Worm (Caenorhabditis elegans) whole organism, late embryonic: ENCODE data around the gene C52E2.4.

Experiments
- F13H6.1 ChIP-seq: sonication (generic microtip); optimal IDR thresholded peaks from 2 replicates; lab custom pipeline; 2016; ENCODE audit warnings: missing genetic modification characterization, missing compliant biosample characterization
- K09A11.1 ChIP-seq: sonication (generic microtip); optimal IDR thresholded peaks from 2 replicates; lab custom pipeline; 2017; ENCODE audit warnings: antibody characterized with exemption, mild to moderate bottlenecking, missing genetic modification characterization, missing compliant biosample characterization; ENCODE audit not compliant: insufficient read depth
- T23F11.4 ChIP-seq: fragments of 200-800 bp; sonication (Bioruptor generic); optimal IDR thresholded peaks from 2 replicates; lab custom pipeline; 2018; ENCODE audit warnings: mild to moderate bottlenecking, missing genetic modification characterization, missing compliant biosample characterization
- Y22D7AL.16 ChIP-seq: sonication (generic microtip); optimal IDR thresholded peaks from 2 replicates; lab custom pipeline; 2016; ENCODE audit warnings: missing genetic modification characterization, missing compliant biosample characterization
- ahr-1 ChIP-seq: sonication (generic microtip); optimal IDR thresholded peaks from 2 replicates; lab custom pipeline; 2016; ENCODE audit warnings: missing genetic modification characterization, missing compliant biosample characterization
- ama-1 ChIP-seq: fragments of 150-350 bp; optimal IDR thresholded peaks from 2 replicates; lab custom pipeline; 2014
- ceh-18 ChIP-seq: sonication (generic microtip); optimal IDR thresholded peaks from 2 replicates; lab custom pipeline; 2016; ENCODE audit warnings: missing genetic modification characterization, missing compliant biosample characterization
- ceh-2 ChIP-seq: sonication (generic microtip); optimal IDR thresholded peaks from 2 replicates; lab custom pipeline; 2016; ENCODE audit warnings: missing genotype, missing genetic modification characterization, missing compliant biosample characterization
- ceh-22 ChIP-seq: sonication (generic microtip); optimal IDR thresholded peaks from 2 replicates; lab custom pipeline; 2017; ENCODE audit warnings: missing biosample characterization, missing genetic modification characterization
- ceh-24 ChIP-seq: sonication (generic microtip); optimal IDR thresholded peaks from 2 replicates; lab custom pipeline; 2016; ENCODE audit warnings: mild to moderate bottlenecking, missing genetic modification characterization, missing compliant biosample characterization
- ceh-30 ChIP-seq: fragments of 150-350 bp; optimal IDR thresholded peaks from 2 replicates; lab custom pipeline; 2014; ENCODE audit warnings: missing biosample characterization, missing genetic modification characterization
- ceh-31 ChIP-seq: sonication (generic microtip); optimal IDR thresholded peaks from 2 replicates; lab custom pipeline; 2016; ENCODE audit warnings: missing genetic modification characterization, missing compliant biosample characterization
- ceh-34 ChIP-seq: sonication (generic microtip); optimal IDR thresholded peaks from 2 replicates; lab custom pipeline; 2016; ENCODE audit warnings: mild to moderate bottlenecking, missing genetic modification characterization, missing compliant biosample characterization
- ceh-48 ChIP-seq: sonication (generic microtip); optimal IDR thresholded peaks from 2 replicates; lab custom pipeline; 2016; ENCODE audit warnings: missing genetic modification characterization, inconsistent platforms, missing compliant biosample characterization
- ceh-6 ChIP-seq: fragments of 200-800 bp; sonication (Bioruptor generic); optimal IDR thresholded peaks from 2 replicates; lab custom pipeline; 2018; ENCODE audit warnings: mild to moderate bottlenecking, missing genetic modification characterization, missing compliant biosample characterization
- ceh-9 ChIP-seq: sonication (generic microtip); optimal IDR thresholded peaks from 2 replicates; lab custom pipeline; 2016; ENCODE audit warnings: mild to moderate bottlenecking, missing genetic modification characterization, inconsistent platforms, missing compliant biosample characterization
- elt-2 ChIP-seq: sonication (generic microtip); optimal IDR thresholded peaks from 2 replicates; lab custom pipeline; 2016; ENCODE audit warnings: missing genetic modification reagents, missing genetic modification characterization, missing compliant biosample characterization
- elt-4 ChIP-seq: sonication (generic microtip); optimal IDR thresholded peaks from 2 replicates; lab custom pipeline; 2016; ENCODE audit warnings: missing genetic modification characterization, missing compliant biosample characterization
- ets-4 ChIP-seq: sonication (generic microtip); optimal IDR thresholded peaks from 2 replicates; lab custom pipeline; 2016; ENCODE audit warnings: missing genetic modification characterization, missing compliant biosample characterization
- eyg-1 ChIP-seq: sonication (generic microtip); optimal IDR thresholded peaks from 2 replicates; lab custom pipeline; 2016; ENCODE audit warnings: missing genotype, missing genetic modification characterization, missing compliant biosample characterization
- fax-1 ChIP-seq: sonication (generic microtip); optimal IDR thresholded peaks from 2 replicates; lab custom pipeline; 2016; ENCODE audit warnings: missing genotype, missing genetic modification characterization, missing compliant biosample characterization
- fkh-10 ChIP-seq: fragments of 150-350 bp; optimal IDR thresholded peaks from 2 replicates; lab custom pipeline; 2014; ENCODE audit warnings: missing biosample characterization, missing genetic modification reagents, missing genetic modification characterization
- hlh-13 ChIP-seq: fragments of 200-800 bp; sonication (Bioruptor generic); optimal IDR thresholded peaks from 2 replicates; lab custom pipeline; 2018; ENCODE audit warnings: mild to moderate bottlenecking, missing genetic modification characterization, missing compliant biosample characterization
- hlh-15 ChIP-seq: sonication (generic microtip); optimal IDR thresholded peaks from 2 replicates; lab custom pipeline; 2016; ENCODE audit warnings: missing genetic modification characterization, missing compliant biosample characterization
- hlh-30 ChIP-seq: sonication (generic microtip); optimal IDR thresholded peaks from 2 replicates; lab custom pipeline; 2017; ENCODE audit warnings: antibody characterized with exemption, missing genetic modification characterization, missing compliant biosample characterization; ENCODE audit not compliant: insufficient read depth
- hlh-8 ChIP-seq: sonication (generic microtip); optimal IDR thresholded peaks from 2 replicates; lab custom pipeline; 2016; ENCODE audit warnings: missing genotype, missing genetic modification characterization, missing compliant biosample characterization
- lin-11 ChIP-seq: fragments of 200-800 bp; sonication (Bioruptor generic); optimal IDR thresholded peaks from 2 replicates; lab custom pipeline; 2018; ENCODE audit warnings: mild to moderate bottlenecking, missing genetic modification characterization, missing compliant biosample characterization
- madf-2 ChIP-seq: sonication (generic microtip); optimal IDR thresholded peaks from 2 replicates; lab custom pipeline; 2017; ENCODE audit warnings: missing genetic modification characterization, missing compliant biosample characterization
- nhr-11 ChIP-seq: fragments of 150-350 bp; optimal IDR thresholded peaks from 2 replicates; lab custom pipeline; 2014; ENCODE audit warnings: missing biosample characterization, missing genetic modification characterization
- odd-2 ChIP-seq: sonication (generic microtip); optimal IDR thresholded peaks from 2 replicates; lab custom pipeline; 2017; ENCODE audit warnings: antibody characterized with exemption, mild to moderate bottlenecking, missing genetic modification characterization, missing compliant biosample characterization
- pag-3 ChIP-seq: sonication (generic microtip); optimal IDR thresholded peaks from 2 replicates; lab custom pipeline; 2016; ENCODE audit warnings: missing compliant biosample characterization, missing genetic modification characterization, borderline replicate concordance
- pat-9 ChIP-seq: fragments of 200-800 bp; sonication (Bioruptor generic); optimal IDR thresholded peaks from 2 replicates; lab custom pipeline; 2018; ENCODE audit warnings: mild to moderate bottlenecking, missing genetic modification characterization, moderate library complexity, missing compliant biosample characterization
- pax-1 ChIP-seq: fragments of 150-350 bp; optimal IDR thresholded peaks from 2 replicates; lab custom pipeline; 2014; ENCODE audit warnings: missing biosample characterization, missing genetic modification characterization
- pha-2 ChIP-seq: sonication (generic microtip); optimal IDR thresholded peaks from 2 replicates; lab custom pipeline; 2017; ENCODE audit warnings: mild to moderate bottlenecking, missing genetic modification characterization, missing compliant biosample characterization
- pqm-1 ChIP-seq: sonication (generic microtip); optimal IDR thresholded peaks from 2 replicates; lab custom pipeline; 2016; ENCODE audit warnings: missing genetic modification characterization, missing compliant biosample characterization
- rnt-1 ChIP-seq: sonication (generic microtip); optimal IDR thresholded peaks from 2 replicates; lab custom pipeline; 2016; ENCODE audit warnings: missing genetic modification characterization, missing compliant biosample characterization
- sox-2 ChIP-seq: fragments of 200-800 bp; sonication (Bioruptor generic); IDR thresholded peaks from 2 replicates; pipeline ENCODE4 v1.3.6; 2022; ENCODE audit warnings: missing genetic modification reagents, missing genetic modification characterization, missing compliant biosample characterization
- sox-4 ChIP-seq: sonication (generic microtip); optimal IDR thresholded peaks from 2 replicates; lab custom pipeline; 2017; ENCODE audit warnings: mild to moderate bottlenecking, missing genetic modification characterization, inconsistent platforms, missing compliant biosample characterization
- tbx-2 ChIP-seq: sonication (generic microtip); optimal IDR thresholded peaks from 2 replicates; lab custom pipeline; 2016; ENCODE audit warnings: missing genetic modification characterization, missing compliant biosample characterization
- tbx-7 ChIP-seq: sonication (generic microtip); optimal IDR thresholded peaks from 2 replicates; lab custom pipeline; 2016; ENCODE audit warnings: missing genotype, missing genetic modification characterization, missing compliant biosample characterization
- unc-55 ChIP-seq: sonication (generic microtip); optimal IDR thresholded peaks from 2 replicates; lab custom pipeline; 2017; ENCODE audit warnings: missing biosample characterization, missing genetic modification reagents, missing genetic modification characterization
- zip-5 ChIP-seq: sonication (generic microtip); optimal IDR thresholded peaks from 2 replicates; lab custom pipeline; 2016; ENCODE audit warnings: missing genetic modification characterization, missing compliant biosample characterization
- ztf-16 ChIP-seq: sonication (generic microtip); optimal IDR thresholded peaks from 2 replicates; lab custom pipeline; 2017; ENCODE audit warnings: missing genetic modification characterization, missing compliant biosample characterization

C52E2.4 gene

ce11 chrII:1889071-1889470 lies 46.1 kb downstream of the C52E2.4 start, which contains the start of gene math-8:
math-8 (minus strand) TSS chrII:1889171.
- no peak for TF ChIP-seq elt-2 (tag; lab: Kevin White, UChicago)
- TF ChIP-seq, all 69 proteins: peak for 0

DNA sequence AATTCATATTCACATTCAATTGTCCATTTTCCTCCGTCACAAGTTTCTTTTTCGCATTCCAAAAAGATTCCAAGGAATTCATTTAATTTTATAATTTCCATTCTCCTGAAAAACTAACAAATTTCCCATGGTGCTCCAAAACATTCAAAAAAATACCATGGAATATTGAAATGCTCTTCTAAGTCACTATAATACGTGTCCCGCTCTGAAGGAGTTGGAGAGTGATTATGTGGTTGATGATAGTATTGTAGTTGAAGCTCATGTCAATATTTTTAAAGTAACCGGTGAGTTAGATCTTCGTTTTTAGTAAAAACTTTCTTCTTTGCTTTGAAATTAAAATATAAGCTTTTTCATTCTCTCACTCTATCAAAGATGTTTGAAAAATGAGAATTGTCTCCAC lies 47.7 kb downstream of the C52E2.4 start, which contains the start of gene math-9:
Gene math-9, minus strand, starts transcription at position 101 of the 400 bp plus-strand sequence.
- TF ChIP-seq hlh-13 (GFP tag; lab: Kevin White, UChicago) (no peak), ceh-6 (GFP tag; lab: Kevin White, UChicago) (no peak), hlh-15 (tag; lab: Kevin White, UChicago) (no peak), Y22D7AL.16 (tag; lab: Kevin White, UChicago) (no peak), ceh-24 (tag; lab: Kevin White, UChicago) (no peak), ceh-18 (tag; lab: Kevin White, UChicago) (no peak), ztf-16 (no peak), ceh-22 (tag; lab: Kevin White, UChicago) (no peak), elt-2 (tag; lab: Kevin White, UChicago) (no peak), tbx-2 (tag; lab: Kevin White, UChicago) (no peak), pqm-1 (tag; lab: Kevin White, UChicago) (no peak), ahr-1 (tag; lab: Kevin White, UChicago) (no peak), T23F11.4 (GFP tag; lab: Kevin White, UChicago) (no peak), nhr-11 (no peak), fkh-10 (GFP tag; lab: Kevin White, UChicago) (no peak), tbx-7 (tag; lab: Kevin White, UChicago) (no peak), pha-2 (no peak), sox-2 (GFP tag; lab: Robert Waterston, UW) (no peak), fax-1 (no peak)

- TF ChIP-seq ama-1 (lab: Kevin White, UChicago) (no peak), odd-2 (no peak), ets-4 (tag; lab: Kevin White, UChicago) (no peak), pqm-1 (tag; lab: Kevin White, UChicago) (no peak)
Observed at ce11 chrII:1893912-1894311, 51.0 kb downstream of the C52E2.4 start, which contains the start of gene C16C4.1. C16C4.1 (plus strand) TSS chrII:1894212.

- TF ChIP-seq pha-2, result no peak
- TF ChIP-seq fax-1, result no peak
- no peak for TF ChIP-seq ceh-30 (tag; lab: Kevin White, UChicago)
- no peak for TF ChIP-seq pag-3 (tag; lab: Kevin White, UChicago)
- no peak for TF ChIP-seq K09A11.1 (tag; lab: Kevin White, UChicago)
- TF ChIP-seq ceh-48 (tag; lab: Kevin White, UChicago), result no peak
- TF ChIP-seq rnt-1 (tag; lab: Kevin White, UChicago), result no peak
- TF ChIP-seq hlh-8 (tag; lab: Kevin White, UChicago), result no peak
- TF ChIP-seq zip-5, result no peak
- TF ChIP-seq ceh-9 (tag; lab: Kevin White, UChicago), result no peak
Observed at ce11 chrII:1895278-1895677, 52.3 kb downstream of the C52E2.4 start, which contains the start of gene C46F9.5. C46F9.5 (plus strand) TSS chrII:1895578.

DNA sequence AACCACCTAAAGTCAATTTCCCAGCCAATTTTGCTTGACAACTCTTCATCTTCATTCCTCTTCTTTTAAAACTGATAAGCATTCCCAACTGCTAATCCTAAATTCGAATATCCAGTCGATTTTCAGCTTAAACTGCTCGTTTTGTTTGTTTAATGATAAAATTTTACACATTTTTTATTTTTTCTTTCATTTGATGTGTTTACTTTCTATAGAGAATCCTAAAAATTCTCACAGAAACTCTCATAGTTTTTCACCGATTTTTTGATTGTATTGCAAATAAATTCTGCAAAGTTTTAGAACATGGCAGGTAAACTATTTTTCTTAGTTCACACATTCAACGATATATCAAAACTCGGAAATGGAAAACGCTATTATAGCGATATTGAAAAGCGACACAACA lies 52.8 kb downstream of the C52E2.4 start, which contains the start of gene math-25:
Gene math-25, plus strand, starts transcription at position 301 of the 400 bp plus-strand sequence.
- no peak for TF ChIP-seq ceh-31 (tag; lab: Kevin White, UChicago)
- TF ChIP-seq pha-2, result no peak
- TF ChIP-seq elt-4 (tag; lab: Kevin White, UChicago), result no peak
- TF ChIP-seq eyg-1 (tag; lab: Kevin White, UChicago), result no peak
- no peak for TF ChIP-seq unc-55
- TF ChIP-seq sox-4 (tag; lab: Kevin White, UChicago), result no peak
- no peak for TF ChIP-seq ceh-2
- TF ChIP-seq pax-1 (tag; lab: Kevin White, UChicago), result no peak
- no peak for TF ChIP-seq odd-2
- no peak for TF ChIP-seq ceh-22 (tag; lab: Kevin White, UChicago)
- no peak for TF ChIP-seq lin-11 (tag; lab: Kevin White, UChicago)
- TF ChIP-seq hlh-30 (tag; lab: Kevin White, UChicago), result no peak
- TF ChIP-seq madf-2 (tag; lab: Kevin White, UChicago), result no peak
- no peak for TF ChIP-seq pat-9
- no peak for TF ChIP-seq ama-1 (lab: Kevin White, UChicago)
- TF ChIP-seq F13H6.1 (tag; lab: Kevin White, UChicago), result no peak
- TF ChIP-seq ceh-34 (tag; lab: Kevin White, UChicago), result no peak
